Worm (Caenorhabditis elegans) whole organism, mixed stage, embryonic: ENCODE data around the gene F54H12.10.

Experiments
- M03D4.4 ChIP-seq: sonication (generic microtip); optimal IDR thresholded peaks from 2 replicates; lab custom pipeline; 2017; ENCODE audit warnings: mild to moderate bottlenecking, missing genetic modification characterization, missing compliant biosample characterization
- bed-3 ChIP-seq: fragments of 200-800 bp; sonication (Bioruptor generic); optimal IDR thresholded peaks from 3 replicates; lab custom pipeline; 2018; ENCODE audit warnings: mild to moderate bottlenecking, missing genetic modification characterization, moderate library complexity, missing compliant biosample characterization
- blmp-1 ChIP-seq: fragments of 150-350 bp; optimal IDR thresholded peaks from 2 replicates; lab custom pipeline; 2014; ENCODE audit warnings: missing biosample characterization, missing genetic modification characterization
- ceh-39 ChIP-seq: fragments of 150-350 bp; optimal IDR thresholded peaks from 2 replicates; lab custom pipeline; 2014; ENCODE audit warnings: missing biosample characterization, missing genetic modification characterization
- ceh-43 ChIP-seq: fragments of 200-800 bp; sonication (Bioruptor generic); optimal IDR thresholded peaks from 2 replicates; lab custom pipeline; 2018; ENCODE audit warnings: mild to moderate bottlenecking, missing genetic modification characterization, moderate library complexity, missing compliant biosample characterization
- ceh-83 ChIP-seq: fragments of 200-800 bp; sonication (Bioruptor generic); optimal IDR thresholded peaks from 2 replicates; lab custom pipeline; 2018; ENCODE audit warnings: mild to moderate bottlenecking, missing genetic modification characterization, missing compliant biosample characterization
- ces-1 ChIP-seq: fragments of 150-350 bp; optimal IDR thresholded peaks from 2 replicates; lab custom pipeline; 2014; ENCODE audit warnings: missing biosample characterization, missing genetic modification reagents, missing genetic modification characterization
- cnd-1 ChIP-seq: fragments of 200-800 bp; sonication (Bioruptor generic); optimal IDR thresholded peaks from 2 replicates; lab custom pipeline; 2018; ENCODE audit warnings: mild to moderate bottlenecking, missing genetic modification characterization, missing compliant biosample characterization
- elt-1 ChIP-seq: sonication (generic microtip); optimal IDR thresholded peaks from 2 replicates; lab custom pipeline; 2017; ENCODE audit warnings: missing genetic modification characterization, mild to moderate bottlenecking, missing compliant biosample characterization, antibody characterized with exemption, moderate library complexity, borderline replicate concordance; ENCODE audit not compliant: insufficient read depth
- elt-3 ChIP-seq: fragments of 150-350 bp; optimal IDR thresholded peaks from 2 replicates; lab custom pipeline; 2014; ENCODE audit warnings: missing biosample characterization, missing genetic modification characterization
- flh-1 ChIP-seq: fragments of 200-800 bp; sonication (Bioruptor generic); optimal IDR thresholded peaks from 2 replicates; lab custom pipeline; 2018; ENCODE audit warnings: mild to moderate bottlenecking, missing genetic modification characterization, moderate library complexity, missing compliant biosample characterization
- ham-2 ChIP-seq: fragments of 200-800 bp; sonication (Bioruptor generic); optimal IDR thresholded peaks from 2 replicates; lab custom pipeline; 2018; ENCODE audit warnings: mild to moderate bottlenecking, missing genetic modification characterization, missing compliant biosample characterization
- hlh-1 ChIP-seq: fragments of 150-350 bp; optimal IDR thresholded peaks from 2 replicates; lab custom pipeline; 2014; ENCODE audit warnings: missing biosample characterization, missing genetic modification reagents, missing genetic modification characterization
- lin-13 ChIP-seq: fragments of 150-350 bp; optimal IDR thresholded peaks from 2 replicates; lab custom pipeline; 2014; ENCODE audit warnings: missing biosample characterization, missing genetic modification characterization
- lin-32 ChIP-seq: fragments of 200-800 bp; sonication (Bioruptor generic); optimal IDR thresholded peaks from 2 replicates; lab custom pipeline; 2018; ENCODE audit warnings: mild to moderate bottlenecking, missing genetic modification characterization, missing compliant biosample characterization
- lsy-2 ChIP-seq: fragments of 150-350 bp; optimal IDR thresholded peaks from 2 replicates; lab custom pipeline; 2014; ENCODE audit warnings: missing biosample characterization, missing genetic modification characterization
- mab-5 ChIP-seq: fragments of 150-350 bp; optimal IDR thresholded peaks from 2 replicates; lab custom pipeline; 2014; ENCODE audit warnings: missing biosample characterization, missing genetic modification characterization
- mep-1 ChIP-seq: fragments of 150-350 bp; optimal IDR thresholded peaks from 2 replicates; lab custom pipeline; 2017; ENCODE audit warnings: missing biosample characterization, missing genetic modification reagents, missing genetic modification characterization, inconsistent platforms
- nhr-12 ChIP-seq: fragments of 150-350 bp; optimal IDR thresholded peaks from 2 replicates; lab custom pipeline; 2014; ENCODE audit warnings: missing biosample characterization, missing genetic modification characterization
- nhr-2 ChIP-seq: fragments of 150-350 bp; optimal IDR thresholded peaks from 2 replicates; lab custom pipeline; 2014; ENCODE audit warnings: missing biosample characterization, missing genetic modification characterization
- nhr-237 ChIP-seq: fragments of 150-350 bp; optimal IDR thresholded peaks from 2 replicates; lab custom pipeline; 2014; ENCODE audit warnings: missing biosample characterization, missing genetic modification characterization
- nhr-28 ChIP-seq: fragments of 150-350 bp; optimal IDR thresholded peaks from 2 replicates; lab custom pipeline; 2014; ENCODE audit warnings: missing biosample characterization, missing genetic modification characterization
- nhr-76 ChIP-seq: sonication (generic microtip); optimal IDR thresholded peaks from 2 replicates; lab custom pipeline; 2017; ENCODE audit warnings: missing biosample characterization, missing genetic modification characterization
- pha-4 ChIP-seq: fragments of 150-350 bp; optimal IDR thresholded peaks from 2 replicates; lab custom pipeline; 2018; ENCODE audit warnings: missing biosample characterization, missing genetic modification reagents, missing genetic modification characterization
- sem-2 ChIP-seq: fragments of 200-800 bp; sonication (Bioruptor generic); optimal IDR thresholded peaks from 2 replicates; lab custom pipeline; 2018; ENCODE audit warnings: mild to moderate bottlenecking, missing genetic modification characterization, missing compliant biosample characterization
- tbx-8 ChIP-seq: fragments of 200-800 bp; sonication (Bioruptor generic); optimal IDR thresholded peaks from 2 replicates; lab custom pipeline; 2018; ENCODE audit warnings: mild to moderate bottlenecking, missing genetic modification characterization, moderate library complexity, missing compliant biosample characterization
- unc-120 ChIP-seq: sonication (generic microtip); optimal IDR thresholded peaks from 2 replicates; lab custom pipeline; 2017; ENCODE audit warnings: missing genetic modification characterization, missing compliant biosample characterization; ENCODE audit not compliant: poor library complexity, severe bottlenecking
- unc-39 ChIP-seq: fragments of 150-350 bp; optimal IDR thresholded peaks from 2 replicates; lab custom pipeline; 2014; ENCODE audit warnings: missing biosample characterization, missing genetic modification characterization
- unc-62 ChIP-seq: fragments of 150-350 bp; optimal IDR thresholded peaks from 2 replicates; lab custom pipeline; 2014; ENCODE audit warnings: missing biosample characterization, missing genetic modification reagents, missing genetic modification characterization
- zip-8 ChIP-seq: fragments of 150-350 bp; optimal IDR thresholded peaks from 2 replicates; lab custom pipeline; 2014; ENCODE audit warnings: missing biosample characterization, missing genetic modification characterization
- ztf-11 ChIP-seq: fragments of 150-350 bp; optimal IDR thresholded peaks from 2 replicates; lab custom pipeline; 2014; ENCODE audit warnings: missing biosample characterization, missing genetic modification characterization

Gene F54H12.10

ce11 chrIII:7981938-7982337 lies 23.2 kb upstream of the F54H12.10 start:
- TF ChIP-seq lin-32 (no peak), nhr-76 (no peak), pha-4 (tag; lab: Kevin White, UChicago) (no peak), mab-5 (tag; lab: Kevin White, UChicago) (no peak)

- no peak for TF ChIP-seq tbx-8 (GFP tag; lab: Kevin White, UChicago)
- no peak for TF ChIP-seq M03D4.4 (tag; lab: Kevin White, UChicago)
- no peak for TF ChIP-seq nhr-28 (tag; lab: Kevin White, UChicago)
- no peak for TF ChIP-seq unc-120 (tag; lab: Kevin White, UChicago)
- TF ChIP-seq unc-62 = no peak
- no peak for TF ChIP-seq ces-1
- no peak for TF ChIP-seq elt-1 (tag; lab: Kevin White, UChicago)
- no peak for TF ChIP-seq nhr-76
- TF ChIP-seq hlh-1 (tag; lab: Kevin White, UChicago) = no peak
- TF ChIP-seq lin-32 = no peak
- TF ChIP-seq nhr-237 (tag; lab: Kevin White, UChicago) = no peak
- no peak for TF ChIP-seq flh-1
- no peak for TF ChIP-seq lin-13
- TF ChIP-seq zip-8 (tag; lab: Kevin White, UChicago) = no peak
- no peak for TF ChIP-seq nhr-2
- TF ChIP-seq, all 35 proteins: peak for 0
Measured at ce11 chrIII:7981233-7981632, 22.5 kb upstream of the F54H12.10 start.

DNA sequence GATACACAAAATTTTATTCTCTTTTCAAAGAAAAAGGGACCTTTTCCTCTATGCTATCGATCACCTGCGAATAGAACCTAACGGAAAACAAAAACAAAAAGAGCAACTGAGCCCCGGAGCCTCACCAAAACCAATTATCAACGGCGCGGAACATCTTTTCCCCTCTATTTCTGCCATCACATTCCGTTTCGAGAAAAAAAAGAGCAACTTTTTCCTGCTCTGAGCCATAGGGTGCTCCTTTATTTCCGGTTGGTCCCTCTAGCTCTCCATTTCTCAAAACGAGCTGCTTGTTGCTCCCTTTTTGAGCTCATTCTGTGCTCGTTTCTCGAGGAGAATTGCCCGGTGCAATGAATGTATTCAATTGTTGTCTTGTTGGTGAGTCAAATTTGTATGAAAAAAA lies 20.9 kb upstream of the F54H12.10 start, which contains the start of gene clp-1:
TSS of gene clp-1 (plus strand) at position 301 of the 400 bp plus-strand sequence.
- TF ChIP-seq ham-2 (GFP tag; lab: Kevin White, UChicago) (no peak), ceh-43 (no peak), ztf-11 (tag; lab: Kevin White, UChicago) (no peak), ces-1 (no peak), sem-2 (no peak), M03D4.4 (tag; lab: Kevin White, UChicago) (no peak), blmp-1 (tag; lab: Kevin White, UChicago) (no peak), nhr-28 (tag; lab: Kevin White, UChicago) (no peak), elt-1 (tag; lab: Kevin White, UChicago) (no peak)

- TF ChIP-seq ces-1 (peak; percentile 18), unc-39 (tag; lab: Kevin White, UChicago) (no peak), ceh-39 (tag; lab: Kevin White, UChicago) (no peak)
Measured at ce11 chrIII:7978723-7979122, 20.0 kb upstream of the F54H12.10 start.

- no peak for TF ChIP-seq nhr-12 (tag; lab: Kevin White, UChicago)
Measured at ce11 chrIII:7978289-7978688, 19.5 kb upstream of the F54H12.10 start.

- TF ChIP-seq ceh-83 (GFP tag; lab: Kevin White, UChicago) (no peak), blmp-1 (tag; lab: Kevin White, UChicago) (no peak), cnd-1 (tag; lab: Kevin White, UChicago) (no peak), bed-3 (no peak), lsy-2 (no peak), mep-1 (no peak), unc-39 (tag; lab: Kevin White, UChicago) (no peak), sem-2 (no peak), elt-1 (tag; lab: Kevin White, UChicago) (no peak), ces-1 (no peak), mab-5 (tag; lab: Kevin White, UChicago) (no peak), M03D4.4 (tag; lab: Kevin White, UChicago) (no peak), flh-1 (no peak), ceh-39 (tag; lab: Kevin White, UChicago) (no peak), lin-13 (no peak), hlh-1 (tag; lab: Kevin White, UChicago) (no peak), ceh-43 (no peak), nhr-2 (no peak), zip-8 (tag; lab: Kevin White, UChicago) (no peak), elt-3 (tag; lab: Kevin White, UChicago) (no peak)
- TF ChIP-seq, all 35 proteins: peak for 0
Measured at ce11 chrIII:7977777-7978176, 19.0 kb upstream of the F54H12.10 start, which contains the start of gene C06G4.4. Gene C06G4.4, minus strand, starts transcription at chrIII:7977812.
